Fruit fly (Drosophila melanogaster) whole organism, embryonic: ENCODE measurements around the gene mRpS33.

Source experiments
- Aef1 ChIP-seq: fragments of 200-800 bp; sonication (Bioruptor generic); IDR thresholded peaks from 3 replicates; pipeline ENCODE4 v1.3.6; 2022; ENCODE audit warnings: missing biosample characterization, missing genetic modification characterization
- Awh ChIP-seq: fragments of 200-800 bp; sonication (Bioruptor generic); IDR thresholded peaks from 2 replicates; pipeline ENCODE4, ENCODE4 v1.3.6; 2022; ENCODE audit warnings: missing biosample characterization, missing genetic modification characterization
- Bteb2 ChIP-seq: fragments of 200-800 bp; sonication (Bioruptor generic); optimal IDR thresholded peaks from 2 replicates; lab custom pipeline; 2016; ENCODE audit warnings: missing biosample characterization, missing genetic modification characterization
- CG10209 ChIP-seq: fragments of 200-800 bp; sonication (Bioruptor generic); optimal IDR thresholded peaks from 3 replicates; lab custom pipeline; 2017; ENCODE audit warnings: missing biosample characterization, mild to moderate bottlenecking, missing genetic modification characterization, missing genetic modification reagents
- CG10543 ChIP-seq: fragments of 200-800 bp; sonication (Bioruptor generic); optimal IDR thresholded peaks from 3 replicates; lab custom pipeline; 2017; ENCODE audit warnings: missing biosample characterization, mild to moderate bottlenecking, missing genetic modification characterization, moderate library complexity
- CG10959 ChIP-seq: fragments of 200-800 bp; sonication (Bioruptor generic); IDR thresholded peaks from 2 replicates; pipeline ENCODE4 v1.3.6; 2022; ENCODE audit warnings: missing biosample characterization, missing genetic modification characterization
- CG11398 ChIP-seq: fragments of 200-800 bp; sonication (Bioruptor generic); optimal IDR thresholded peaks from 2 replicates; lab custom pipeline; 2016; ENCODE audit warnings: missing biosample characterization, missing genetic modification characterization
- CG11695 ChIP-seq: fragments of 200-800 bp; sonication (Bioruptor generic); IDR thresholded peaks from 3 replicates; pipeline ENCODE4 v1.3.6; 2022; ENCODE audit warnings: missing biosample characterization, missing genetic modification characterization
- CG13624 ChIP-seq: fragments of 200-800 bp; sonication (Bioruptor generic); optimal IDR thresholded peaks from 2 replicates; lab custom pipeline; 2016; ENCODE audit warnings: missing biosample characterization, missing genetic modification characterization
- CG1602 ChIP-seq: fragments of 200-800 bp; sonication (Bioruptor generic); optimal IDR thresholded peaks from 3 replicates; lab custom pipeline; 2016; ENCODE audit warnings: missing biosample characterization, missing genetic modification characterization
- CG18619 ChIP-seq: fragments of 200-800 bp; sonication (Bioruptor generic); optimal IDR thresholded peaks from 3 replicates; lab custom pipeline; 2017; ENCODE audit warnings: missing biosample characterization, mild to moderate bottlenecking, missing genetic modification characterization
- CG2120 ChIP-seq: fragments of 200-800 bp; sonication (Bioruptor generic); optimal IDR thresholded peaks from 3 replicates; lab custom pipeline; 2016; ENCODE audit warnings: missing biosample characterization, missing genetic modification characterization
- CG3407 ChIP-seq: fragments of 200-800 bp; sonication (Bioruptor generic); optimal IDR thresholded peaks from 2 replicates; lab custom pipeline; 2018; ENCODE audit warnings: missing biosample characterization, mild to moderate bottlenecking, missing genetic modification characterization
- CG34422 ChIP-seq: fragments of 200-800 bp; sonication (Bioruptor generic); IDR thresholded peaks from 3 replicates; pipeline ENCODE4 v1.3.6; 2022; ENCODE audit warnings: missing biosample characterization, missing genetic modification characterization
- CG4282 ChIP-seq: fragments of 200-800 bp; sonication (Bioruptor generic); optimal IDR thresholded peaks from 2 replicates; lab custom pipeline; 2016; ENCODE audit warnings: missing biosample characterization, missing genetic modification characterization
- CG5180 ChIP-seq: fragments of 200-800 bp; sonication (Bioruptor generic); optimal IDR thresholded peaks from 3 replicates; lab custom pipeline; 2017; ENCODE audit warnings: missing biosample characterization, missing genetic modification characterization, mild to moderate bottlenecking, moderate library complexity, missing genetic modification reagents
- CG5245 ChIP-seq: fragments of 200-800 bp; sonication (Bioruptor generic); optimal IDR thresholded peaks from 3 replicates; lab custom pipeline; 2016; ENCODE audit warnings: missing biosample characterization, missing genetic modification characterization
- CG6175 ChIP-seq: fragments of 200-800 bp; sonication (Bioruptor generic); IDR thresholded peaks from 3 replicates; pipeline ENCODE4 v1.3.6; 2022; ENCODE audit warnings: missing biosample characterization, missing genetic modification characterization
- CG6683 ChIP-seq: fragments of 200-800 bp; sonication (Bioruptor generic); optimal IDR thresholded peaks from 2 replicates; lab custom pipeline; 2017; ENCODE audit warnings: missing biosample characterization, mild to moderate bottlenecking, missing genetic modification characterization, missing genetic modification reagents
- CG7963 ChIP-seq: fragments of 200-800 bp; sonication (Bioruptor generic); IDR thresholded peaks from 3 replicates; pipeline ENCODE4 v1.3.6; 2022; ENCODE audit warnings: missing biosample characterization, missing genetic modification characterization; ENCODE audit not compliant: partially characterized antibody
- CG8924 ChIP-seq: fragments of 200-800 bp; optimal IDR thresholded peaks from 3 replicates; lab custom pipeline; 2019; ENCODE audit warnings: missing biosample characterization, mild to moderate bottlenecking, missing genetic modification characterization, moderate library complexity
- CG9797 ChIP-seq: fragments of 200-800 bp; sonication (Bioruptor generic); optimal IDR thresholded peaks from 3 replicates; lab custom pipeline; 2018; ENCODE audit warnings: missing biosample characterization, mild to moderate bottlenecking, missing genetic modification characterization
- Doc2 ChIP-seq: fragments of 200-800 bp; sonication (Bioruptor generic); IDR thresholded peaks from 2 replicates; pipeline ENCODE4 v1.3.6; 2022; ENCODE audit warnings: missing biosample characterization, missing genetic modification characterization
- E2f2 ChIP-seq: fragments of 200-800 bp; sonication (Bioruptor generic); IDR thresholded peaks from 2 replicates; pipeline ENCODE4 v1.3.6; 2022; ENCODE audit warnings: missing biosample characterization, missing genetic modification characterization
- Ets65A ChIP-seq: fragments of 200-800 bp; sonication (Bioruptor generic); peaks from one replicate; lab custom pipeline; 2016; ENCODE audit warnings: missing biosample characterization, missing genetic modification characterization
- Mes4 ChIP-seq: fragments of 200-800 bp; sonication (Bioruptor generic); optimal IDR thresholded peaks from 2 replicates; lab custom pipeline; 2016; ENCODE audit warnings: missing biosample characterization, missing genetic modification characterization
- Opbp ChIP-seq: fragments of 200-800 bp; sonication (Bioruptor generic); IDR thresholded peaks from 3 replicates; pipeline ENCODE4 v1.3.6; 2022; ENCODE audit warnings: missing biosample characterization, missing genetic modification characterization; ENCODE audit not compliant: partially characterized antibody
- PHDP ChIP-seq: fragments of 200-800 bp; sonication (Bioruptor generic); optimal IDR thresholded peaks from 3 replicates; lab custom pipeline; 2018; ENCODE audit warnings: missing biosample characterization, mild to moderate bottlenecking, missing genetic modification characterization, moderate library complexity
- ato ChIP-seq: fragments of 200-800 bp; sonication (Bioruptor generic); IDR thresholded peaks from 2 replicates; pipeline ENCODE4 v1.3.6; 2022; ENCODE audit warnings: missing biosample characterization, missing genetic modification characterization; ENCODE audit not compliant: partially characterized antibody
- chinmo ChIP-seq: fragments of 200-800 bp; sonication (Bioruptor generic); IDR thresholded peaks from 4 replicates; pipeline ENCODE4 v1.3.6; 2022; ENCODE audit warnings: missing biosample characterization, missing genetic modification characterization; ENCODE audit not compliant: partially characterized antibody
- dpn ChIP-seq, 2 experiments: fragments of 200-800 bp; sonication (Bioruptor generic); optimal IDR thresholded peaks; 3 replicates each; lab custom pipeline; 2016; ENCODE audit warnings: missing biosample characterization in 2 of 2, missing genetic modification characterization in 2 of 2
- dysf ChIP-seq: fragments of 200-800 bp; sonication (Bioruptor generic); IDR thresholded peaks from 3 replicates; pipeline ENCODE4 v1.3.6; 2022; ENCODE audit warnings: missing biosample characterization, missing genetic modification characterization
- en ChIP-seq: fragments of 200-800 bp; sonication (Bioruptor generic); optimal IDR thresholded peaks from 2 replicates; lab custom pipeline; 2016; ENCODE audit warnings: missing biosample characterization, missing genetic modification characterization
- hkb ChIP-seq, 2 experiments: fragments of 200-800 bp in 1 of 2; fragments of >200 bp in 1 of 2; sonication (Bioruptor generic) in 1 of 2; IDR thresholded peaks in 1 of 2; optimal IDR thresholded peaks in 1 of 2; 2 replicates each; pipeline versions ENCODE4 v1.3.6 to Lab custom; 2017 to 2022; ENCODE audit warnings: missing biosample characterization in 1 of 2, missing genetic modification characterization in 1 of 2
- jumu ChIP-seq: fragments of 200-800 bp; sonication (Bioruptor generic); optimal IDR thresholded peaks from 3 replicates; lab custom pipeline; 2016; ENCODE audit warnings: missing biosample characterization, missing genetic modification characterization
- knrl ChIP-seq: fragments of 200-800 bp; sonication (Bioruptor generic); IDR thresholded peaks from 3 replicates; pipeline ENCODE4 v1.3.6; 2022; ENCODE audit warnings: missing biosample characterization, missing genetic modification characterization; ENCODE audit not compliant: partially characterized antibody
- lilli ChIP-seq: fragments of 200-800 bp; sonication (Bioruptor generic); optimal IDR thresholded peaks from 3 replicates; lab custom pipeline; 2016; ENCODE audit warnings: missing biosample characterization, missing genetic modification characterization
- p53 ChIP-seq: fragments of 200-800 bp; sonication (Bioruptor generic); optimal IDR thresholded peaks from 2 replicates; lab custom pipeline; 2016; ENCODE audit warnings: missing biosample characterization, missing genetic modification characterization
- pho ChIP-seq: fragments of 200-800 bp; sonication (Bioruptor generic); optimal IDR thresholded peaks from 2 replicates; lab custom pipeline; 2016; ENCODE audit warnings: missing biosample characterization, missing genetic modification characterization
- prd ChIP-seq, 3 experiments: fragments of >200 bp in 2 of 3; fragments of 200-800 bp in 1 of 3; sonication (Bioruptor generic) in 1 of 3; optimal IDR thresholded peaks in 2 of 3; IDR thresholded peaks in 1 of 3; 2 replicates in 2 of 3; 3 replicates in 1 of 3; pipeline versions ENCODE4 v1.3.6 to Lab custom; 2017 to 2022; ENCODE audit warnings: missing biosample characterization in 1 of 3, missing genetic modification characterization in 1 of 3
- pros ChIP-seq: fragments of 200-800 bp; sonication (Bioruptor generic); optimal IDR thresholded peaks from 3 replicates; lab custom pipeline; 2019; ENCODE audit warnings: missing biosample characterization, mild to moderate bottlenecking, missing genetic modification characterization, moderate library complexity
- sd ChIP-seq: fragments of 200-800 bp; sonication (Bioruptor generic); optimal IDR thresholded peaks from 3 replicates; lab custom pipeline; 2018; ENCODE audit warnings: missing biosample characterization, mild to moderate bottlenecking, missing genetic modification characterization, moderate library complexity
- tgo ChIP-seq: fragments of 200-800 bp; sonication (Bioruptor generic); IDR thresholded peaks from 3 replicates; pipeline ENCODE4 v1.3.6; 2022; ENCODE audit warnings: missing biosample characterization, missing genetic modification characterization
- tup ChIP-seq: fragments of 200-800 bp; sonication (Bioruptor generic); optimal IDR thresholded peaks from 2 replicates; lab custom pipeline; 2016; ENCODE audit warnings: missing biosample characterization, mild to moderate bottlenecking, missing genetic modification characterization, moderate library complexity
- tx ChIP-seq: fragments of 200-800 bp; sonication (Bioruptor generic); optimal IDR thresholded peaks from 2 replicates; lab custom pipeline; 2016; ENCODE audit warnings: missing biosample characterization, missing genetic modification characterization
- vnd ChIP-seq: fragments of 200-800 bp; sonication (Bioruptor generic); IDR thresholded peaks from 3 replicates; pipeline ENCODE4 v1.3.6; 2022; ENCODE audit warnings: missing biosample characterization, missing genetic modification characterization; ENCODE audit not compliant: partially characterized antibody
- vvl ChIP-seq: fragments of 200-800 bp; sonication (Bioruptor generic); IDR thresholded peaks from 2 replicates; pipeline ENCODE4 v1.3.6; 2022; ENCODE audit warnings: missing biosample characterization, missing genetic modification characterization
- zen ChIP-seq: fragments of 200-800 bp; sonication (Bioruptor generic); optimal IDR thresholded peaks from 3 replicates; lab custom pipeline; 2018; ENCODE audit warnings: missing biosample characterization, mild to moderate bottlenecking, missing genetic modification characterization, moderate library complexity
- zfh1 ChIP-seq: fragments of 200-800 bp; sonication (Bioruptor generic); IDR thresholded peaks from 3 replicates; pipeline ENCODE4 v1.3.6; 2022; ENCODE audit warnings: missing biosample characterization, missing genetic modification characterization

Gene mRpS33

DNA sequence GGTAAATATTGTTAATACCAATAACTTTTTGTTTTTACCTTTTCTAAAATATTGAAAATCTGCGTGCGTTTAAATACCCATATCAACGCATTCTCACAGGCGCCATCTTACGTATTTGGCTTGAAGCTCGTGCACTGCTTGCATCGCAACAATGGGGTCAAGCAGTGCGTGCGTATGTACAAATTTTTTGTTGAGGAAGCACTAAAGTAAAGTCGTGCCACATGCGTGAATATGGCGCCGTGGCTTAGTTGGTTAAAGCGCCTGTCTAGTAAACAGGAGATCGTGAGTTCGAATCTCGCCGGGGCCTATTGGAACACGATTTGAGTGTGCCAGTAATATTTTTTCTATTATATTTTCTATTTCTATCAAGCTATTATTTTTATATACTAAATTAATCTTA, 4.7 kb downstream of the mRpS33 start (continued):
- peak; percentile 29 for TF ChIP-seq tx (GFP tag; lab: Kevin White, UChicago)
- TF ChIP-seq pros (GFP tag; lab: Kevin White, UChicago) = no peak
- TF ChIP-seq chinmo (GFP tag; lab: Robert Waterston, UW) = peak; percentile 73; the same call in 3 of the 4 replicates
- no peak for TF ChIP-seq en
- TF ChIP-seq sd = peak; percentile 70
- peak; percentile 29 for TF ChIP-seq Bteb2 (GFP tag; lab: Kevin White, UChicago)
- no peak for TF ChIP-seq CG5180
- TF ChIP-seq CG10543 (GFP tag; lab: Kevin White, UChicago) = peak; percentile 13
- TF ChIP-seq CG10209 = peak; percentile 34
- TF ChIP-seq CG34422 (GFP tag; lab: Robert Waterston, UW) = peak; percentile 32; the same call in 1 of the 3 replicates
- TF ChIP-seq tgo = no peak
- TF ChIP-seq CG8924 (tag; lab: Kevin White, UChicago) = peak; percentile 2
- no peak for TF ChIP-seq prd (optimal IDR thresholded peaks at IDR 0.05; lab: Kevin White, UChicago)
- peak; percentile 51 for TF ChIP-seq prd (GFP tag; IDR thresholded peaks at IDR 0.05; lab: Robert Waterston, UW)
- peak; percentile 94 for TF ChIP-seq Ets65A (GFP tag; lab: Kevin White, UChicago)
- peak; percentile 47 to 57 for TF ChIP-seq dpn (GFP tag; optimal IDR thresholded peaks at IDR 0.05; lab: Kevin White, UChicago)
- TF ChIP-seq CG11398 (GFP tag; lab: Kevin White, UChicago) = no peak
- no peak for TF ChIP-seq CG9797 (GFP tag; lab: Kevin White, UChicago)
- peak; percentile 24; the same call in 1 of the 3 replicates for TF ChIP-seq Aef1 (GFP tag; lab: Robert Waterston, UW)
- TF ChIP-seq jumu (GFP tag; lab: Kevin White, UChicago) = peak; percentile 2
- no peak for TF ChIP-seq PHDP
- TF ChIP-seq Awh (GFP tag; lab: Robert Waterston, UW) = no peak
- peak; percentile 56 for TF ChIP-seq CG4282 (GFP tag; lab: Kevin White, UChicago)
- peak; percentile 19 for TF ChIP-seq Mes4 (GFP tag; lab: Kevin White, UChicago)
- peak; percentile 65 for TF ChIP-seq ato (GFP tag; lab: Robert Waterston, UW)
- no peak for TF ChIP-seq tup
- peak; percentile 20 for TF ChIP-seq CG2120 (GFP tag; lab: Kevin White, UChicago)
- peak; percentile 76 for TF ChIP-seq vvl
- TF ChIP-seq CG7963 (GFP tag; lab: Robert Waterston, UW) = peak; percentile 76
- no peak for TF ChIP-seq Doc2 (GFP tag; lab: Robert Waterston, UW)
- peak; percentile 14 for TF ChIP-seq pho (GFP tag; lab: Kevin White, UChicago)
- TF ChIP-seq knrl = peak; percentile 73
- peak; percentile 44 for TF ChIP-seq lilli (GFP tag; lab: Kevin White, UChicago)
- peak; percentile 63; the same call in 2 of the 3 replicates for TF ChIP-seq zfh1 (GFP tag; lab: Robert Waterston, UW)
- TF ChIP-seq dysf (GFP tag; lab: Robert Waterston, UW) = peak; percentile 18; the same call in 1 of the 3 replicates
- TF ChIP-seq CG13624 (GFP tag; lab: Kevin White, UChicago) = peak; percentile 54
- peak; percentile 17 for TF ChIP-seq CG18619 (GFP tag; lab: Kevin White, UChicago)
- peak; percentile 15 for TF ChIP-seq p53 (GFP tag; lab: Kevin White, UChicago)
- peak; percentile 1 for TF ChIP-seq CG1602
- peak; percentile 26 for TF ChIP-seq zen (tag; lab: Kevin White, UChicago)
- peak; percentile 37 for TF ChIP-seq hkb (optimal IDR thresholded peaks at IDR 0.05; lab: Kevin White, UChicago)
- TF ChIP-seq hkb (GFP tag; IDR thresholded peaks at IDR 0.05; lab: Robert Waterston, UW) = no peak
- TF ChIP-seq CG5245 (GFP tag; lab: Kevin White, UChicago) = peak; percentile 33
- peak; percentile 45; the same call in 2 of the 3 replicates for TF ChIP-seq vnd
- TF ChIP-seq CG3407 = peak; percentile 1
- TF ChIP-seq CG6175 = no peak
- peak; percentile 52; the same call in 1 of the 2 replicates for TF ChIP-seq E2f2 (GFP tag; lab: Robert Waterston, UW)
- no peak for TF ChIP-seq CG6683 (GFP tag; lab: Kevin White, UChicago)
- TF ChIP-seq CG11695 = no peak
- TF ChIP-seq Opbp (GFP tag; lab: Robert Waterston, UW) = peak; percentile 83
- TF ChIP-seq CG10959 (GFP tag; lab: Robert Waterston, UW) = no peak; the same call in 1 of the 2 replicates
